Fruit fly (Drosophila melanogaster) whole organism, pupa: ENCODE results near the gene CG11583.

Source experiments
- CG10348 ChIP-seq: fragments of 200-800 bp; sonication (Bioruptor generic); IDR thresholded peaks from 2 replicates; pipeline ENCODE4 v1.3.6; 2022; ENCODE audit warnings: missing biosample characterization, missing genetic modification characterization
- CG12605 ChIP-seq: fragments of 200-800 bp; sonication (Bioruptor generic); IDR thresholded peaks from 2 replicates; pipeline ENCODE4 v1.3.6; 2022; ENCODE audit warnings: missing biosample characterization, missing genetic modification characterization
- CG13204 ChIP-seq: fragments of 200-800 bp; sonication (Bioruptor generic); optimal IDR thresholded peaks from 2 replicates; lab custom pipeline; 2018; ENCODE audit warnings: missing biosample characterization, mild to moderate bottlenecking, missing genetic modification characterization, moderate library complexity
- CG14655 ChIP-seq: fragments of 200-800 bp; sonication (Bioruptor generic); optimal IDR thresholded peaks from 3 replicates; lab custom pipeline; 2017; ENCODE audit warnings: mild to moderate bottlenecking, missing biosample characterization, missing genetic modification reagents, missing genetic modification characterization
- CG15710 ChIP-seq: fragments of 200-800 bp; sonication (Bioruptor generic); optimal IDR thresholded peaks from 2 replicates; lab custom pipeline; 2018; ENCODE audit warnings: missing biosample characterization, mild to moderate bottlenecking, missing genetic modification characterization, moderate library complexity
- CG17806 ChIP-seq: fragments of 200-800 bp; sonication (Bioruptor generic); optimal IDR thresholded peaks from 2 replicates; lab custom pipeline; 2018; ENCODE audit warnings: missing biosample characterization, mild to moderate bottlenecking, missing genetic modification characterization, moderate library complexity
- CG32121 ChIP-seq: fragments of 200-800 bp; sonication (Bioruptor generic); IDR thresholded peaks from 2 replicates; pipeline ENCODE4 v1.3.6; 2022; ENCODE audit warnings: missing biosample characterization, missing genetic modification characterization
- CG34367 ChIP-seq: fragments of 200-800 bp; sonication (Bioruptor generic); optimal IDR thresholded peaks from 2 replicates; lab custom pipeline; 2018; ENCODE audit warnings: missing biosample characterization, mild to moderate bottlenecking, missing genetic modification characterization
- CG4496 ChIP-seq: fragments of 200-800 bp; sonication (Bioruptor generic); IDR thresholded peaks from 3 replicates; pipeline ENCODE4 v1.3.6; 2022; ENCODE audit warnings: missing biosample characterization, missing genetic modification characterization
- CG8159 ChIP-seq: fragments of 200-800 bp; sonication (Bioruptor generic); optimal IDR thresholded peaks from 3 replicates; lab custom pipeline; 2018; ENCODE audit warnings: missing biosample characterization, mild to moderate bottlenecking, missing genetic modification characterization, moderate library complexity
- CG8301 ChIP-seq: fragments of 200-800 bp; sonication (Bioruptor generic); optimal IDR thresholded peaks from 2 replicates; lab custom pipeline; 2018; ENCODE audit warnings: missing biosample characterization, mild to moderate bottlenecking, missing genetic modification characterization
- CG9948 ChIP-seq: fragments of 200-800 bp; sonication (Bioruptor generic); optimal IDR thresholded peaks from 2 replicates; lab custom pipeline; 2018; ENCODE audit warnings: missing biosample characterization, mild to moderate bottlenecking, missing genetic modification characterization, moderate library complexity
- D1 ChIP-seq: fragments of 200-800 bp; sonication (Bioruptor generic); optimal IDR thresholded peaks from 2 replicates; lab custom pipeline; 2018; ENCODE audit warnings: missing biosample characterization, mild to moderate bottlenecking, missing genetic modification characterization, moderate library complexity
- EcR ChIP-seq: fragments of 200-800 bp; sonication (Bioruptor generic); optimal IDR thresholded peaks from 3 replicates; lab custom pipeline; 2019; ENCODE audit warnings: missing biosample characterization, missing genetic modification characterization, mild to moderate bottlenecking, moderate library complexity, missing genetic modification reagents
- Ets98B ChIP-seq: fragments of 200-800 bp; sonication (Bioruptor generic); IDR thresholded peaks from 2 replicates; pipeline ENCODE4 v1.3.6; 2022; ENCODE audit warnings: missing biosample characterization, missing genetic modification characterization
- Pif1A ChIP-seq: fragments of 200-800 bp; sonication (Bioruptor generic); optimal IDR thresholded peaks from 3 replicates; lab custom pipeline; 2016; ENCODE audit warnings: missing biosample characterization, missing genetic modification characterization
- Pif1B ChIP-seq: fragments of 200-800 bp; sonication (Bioruptor generic); optimal IDR thresholded peaks from 3 replicates; lab custom pipeline; 2016; ENCODE audit warnings: missing biosample characterization, missing genetic modification characterization
- Snoo ChIP-seq: fragments of 200-800 bp; sonication (Bioruptor generic); optimal IDR thresholded peaks from 3 replicates; lab custom pipeline; 2017; ENCODE audit warnings: missing biosample characterization, mild to moderate bottlenecking, missing genetic modification characterization, inconsistent platforms
- fd96Ca ChIP-seq: fragments of 200-800 bp; sonication (Bioruptor generic); IDR thresholded peaks from 3 replicates; pipeline ENCODE4 v1.3.6; 2022; ENCODE audit warnings: missing biosample characterization, missing genetic modification characterization
- gl ChIP-seq: fragments of 200-800 bp; sonication (Bioruptor generic); optimal IDR thresholded peaks from 2 replicates; lab custom pipeline; 2018; ENCODE audit warnings: missing biosample characterization, mild to moderate bottlenecking, missing genetic modification characterization
- rn ChIP-seq: fragments of 200-800 bp; sonication (Bioruptor generic); IDR thresholded peaks from 2 replicates; pipeline ENCODE4 v1.3.6; 2022; ENCODE audit warnings: missing biosample characterization, missing genetic modification characterization

CG11583 gene

DNA sequence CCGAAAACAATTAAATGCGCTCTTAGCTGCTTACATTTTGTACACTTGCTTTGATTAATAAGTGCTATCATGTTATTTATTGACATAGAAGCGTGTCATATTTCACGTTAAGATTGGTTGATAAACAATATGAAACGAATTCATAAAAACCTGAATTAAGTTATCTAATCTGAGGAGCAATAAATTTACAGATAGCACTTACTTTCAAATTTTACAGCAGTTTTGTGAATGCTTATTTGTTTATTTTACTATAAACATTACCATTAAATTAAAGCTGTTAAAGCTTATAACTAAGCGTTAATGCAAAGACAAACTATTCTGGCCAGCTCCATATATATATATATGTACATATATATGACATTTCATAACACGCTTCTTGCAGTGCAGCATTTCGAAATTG lies 19.5 kb upstream of the CG11583 start:
- TF ChIP-seq CG32121 (GFP tag; lab: Robert Waterston, UW) (no peak), CG15710 (tag; lab: Kevin White, UChicago) (no peak), CG8301 (tag; lab: Kevin White, UChicago) (no peak), Ets98B (GFP tag; lab: Robert Waterston, UW) (0 out of 2 replicates have a peak, but pooled peaks have one; percentile 18), CG9948 (tag; lab: Kevin White, UChicago) (no peak)
- TF ChIP-seq, all 21 proteins: peak for 1

DNA sequence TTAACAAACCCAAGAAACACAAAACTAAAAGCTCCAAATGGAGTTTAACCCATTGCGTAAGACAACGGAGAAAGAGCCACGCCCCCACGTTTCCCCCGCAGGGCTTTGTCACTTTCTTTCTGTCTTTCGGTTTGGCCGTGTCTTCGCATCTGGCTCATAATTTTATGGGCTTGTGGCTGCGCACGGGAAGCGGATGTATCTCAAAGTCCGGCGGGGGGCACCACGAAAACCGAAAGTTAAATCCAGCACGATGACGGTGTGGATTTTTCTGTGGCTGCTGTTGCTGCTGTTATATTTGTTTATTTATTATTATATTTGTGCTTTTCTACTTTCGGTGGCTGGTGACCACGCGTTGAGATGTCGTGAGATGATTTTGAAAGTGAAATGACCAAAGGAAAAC lies 14.1 kb upstream of the CG11583 start:
- TF ChIP-seq gl (tag; lab: Kevin White, UChicago) (no peak), Pif1B (GFP tag; lab: Kevin White, UChicago) (no peak), CG8159 (tag; lab: Kevin White, UChicago) (no peak), CG10348 (no peak), rn (GFP tag; lab: Robert Waterston, UW) (no peak), CG15710 (tag; lab: Kevin White, UChicago) (no peak), CG14655 (no peak), CG12605 (GFP tag; lab: Robert Waterston, UW) (no peak), Snoo (tag; lab: Kevin White, UChicago) (no peak), CG8301 (tag; lab: Kevin White, UChicago) (no peak)

DNA sequence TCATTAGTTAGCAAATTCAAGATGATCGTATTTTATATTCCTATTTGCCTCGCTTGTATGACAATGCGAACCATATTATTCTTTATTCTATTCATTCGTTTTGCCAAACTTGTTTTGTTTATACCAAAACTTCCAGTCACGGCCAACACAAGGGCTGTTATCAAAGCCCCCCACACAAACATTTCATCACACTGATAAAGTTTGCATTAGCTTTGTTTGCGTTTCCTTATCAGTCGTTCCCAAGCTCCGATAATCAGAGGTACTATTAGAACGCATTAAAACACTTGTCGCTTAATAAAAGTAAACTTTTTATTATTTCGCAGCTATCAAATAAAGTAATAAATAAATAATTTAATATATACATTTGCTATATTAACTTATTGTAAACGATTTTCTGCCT lies 11.1 kb upstream of the CG11583 start:
- no peak for TF ChIP-seq CG9948 (tag; lab: Kevin White, UChicago)
- TF ChIP-seq CG13204 = no peak
- TF ChIP-seq CG4496 (GFP tag; lab: Robert Waterston, UW) = no peak
- no peak for TF ChIP-seq gl (tag; lab: Kevin White, UChicago)
- no peak for TF ChIP-seq rn (GFP tag; lab: Robert Waterston, UW)
- no peak for TF ChIP-seq Pif1A (GFP tag; lab: Kevin White, UChicago)
- no peak for TF ChIP-seq CG15710 (tag; lab: Kevin White, UChicago)
- TF ChIP-seq CG8159 (tag; lab: Kevin White, UChicago) = no peak
- TF ChIP-seq CG12605 (GFP tag; lab: Robert Waterston, UW) = no peak
- TF ChIP-seq D1 = no peak
- no peak for TF ChIP-seq CG17806 (tag; lab: Kevin White, UChicago)
- TF ChIP-seq CG34367 = no peak
- TF ChIP-seq Snoo (tag; lab: Kevin White, UChicago) = no peak

DNA sequence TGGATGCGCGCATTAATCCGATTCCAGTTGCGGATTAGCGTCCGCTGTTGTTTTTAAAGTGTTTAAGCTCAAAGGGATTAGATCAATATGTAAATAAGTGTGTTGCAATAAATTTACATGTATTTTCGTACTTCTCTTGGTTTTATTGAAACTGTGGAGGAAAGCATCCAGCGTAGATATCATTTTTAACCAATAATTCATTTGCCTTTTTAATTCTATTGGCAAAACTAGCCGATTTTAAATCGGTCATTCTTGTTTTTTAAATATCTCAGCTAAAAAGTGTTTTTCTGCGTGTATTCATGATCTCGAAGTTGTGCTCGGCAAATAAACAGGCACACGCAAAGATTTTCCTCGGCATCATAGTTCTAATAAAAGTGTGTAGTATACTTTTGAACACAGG lies 10.7 kb upstream of the CG11583 start:
- 0 out of 3 replicates have a peak, but pooled peaks have one; percentile 12 for TF ChIP-seq CG4496 (GFP tag; lab: Robert Waterston, UW)
- no peak for TF ChIP-seq CG10348

DNA sequence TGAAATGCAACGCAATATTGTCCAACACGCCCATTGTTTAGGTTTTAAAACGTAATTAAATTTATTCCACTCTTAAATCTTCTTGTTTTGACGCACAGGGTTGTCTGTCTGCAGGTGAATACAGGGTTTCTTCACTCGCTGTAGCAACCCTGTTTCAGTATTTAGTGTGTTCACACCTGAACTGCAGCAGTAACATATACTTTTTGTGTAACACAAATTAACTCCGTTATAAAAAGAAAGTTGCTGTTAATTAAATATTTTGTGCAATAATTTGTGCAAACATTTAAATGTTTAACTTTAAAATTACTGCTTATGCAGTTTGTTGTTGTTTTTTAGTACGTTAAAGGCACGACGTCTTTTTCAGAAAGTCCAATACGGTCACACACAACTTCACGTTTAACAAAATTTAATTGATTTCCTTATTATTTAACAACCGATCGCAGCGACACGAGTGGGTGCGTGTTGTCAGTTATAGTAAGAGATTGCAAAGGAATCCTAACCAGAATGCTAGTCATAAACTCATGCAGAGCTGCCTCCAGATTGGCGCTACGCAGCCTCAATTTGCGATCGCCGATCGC lies 9.6 kb upstream of the CG11583 start, which contains the start of the genes CG15012 and Fdx2:
Gene CG15012, minus strand, starts transcription at position 127 of the 578 bp plus-strand sequence.
Gene Fdx2, plus strand, starts transcription at position 363 of the 578 bp plus-strand sequence.
- no peak for TF ChIP-seq EcR (GFP tag; lab: Kevin White, UChicago)
- TF ChIP-seq CG15710 (tag; lab: Kevin White, UChicago) = peak; percentile 16
- no peak for TF ChIP-seq rn (GFP tag; lab: Robert Waterston, UW)
- TF ChIP-seq CG17806 (tag; lab: Kevin White, UChicago) = peak; percentile 7
- no peak for TF ChIP-seq CG9948 (tag; lab: Kevin White, UChicago)

DNA sequence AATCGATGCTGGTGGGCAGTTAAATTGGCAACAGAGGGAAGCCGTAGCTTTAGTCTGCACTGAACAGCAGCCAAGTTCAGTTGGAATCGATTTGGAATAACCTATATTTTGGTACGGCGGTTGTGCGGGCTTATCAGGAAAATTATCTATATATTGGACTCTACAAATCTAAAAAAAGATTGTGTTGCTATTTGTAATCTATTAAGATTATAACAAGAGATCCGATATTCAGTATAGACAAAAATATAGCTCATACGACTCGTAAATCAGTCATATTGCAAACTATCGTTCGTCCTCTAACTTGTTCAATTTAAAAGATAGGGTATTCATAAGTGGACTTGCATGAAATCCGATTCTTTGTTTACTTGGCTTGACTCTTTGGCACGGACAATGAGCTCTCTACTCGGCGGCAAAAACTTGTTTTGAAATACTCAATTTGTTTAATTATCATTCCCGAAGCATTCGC lies 6.0 kb upstream of the CG11583 start, which contains the start of gene Hexo1:
Gene Hexo1, plus strand, starts transcription at position 51 of the 466 bp plus-strand sequence.
- peak; percentile 68 for TF ChIP-seq CG8159 (tag; lab: Kevin White, UChicago)
- peak; percentile 53 for TF ChIP-seq CG34367
- peak; percentile 65 for TF ChIP-seq CG15710 (tag; lab: Kevin White, UChicago)
- 0 out of 3 replicates have a peak, but pooled peaks have one; percentile 30 for TF ChIP-seq CG4496 (GFP tag; lab: Robert Waterston, UW)
- peak; percentile 52 for TF ChIP-seq Ets98B (GFP tag; lab: Robert Waterston, UW)
- peak; percentile 40 for TF ChIP-seq gl (tag; lab: Kevin White, UChicago)
- TF ChIP-seq rn (GFP tag; lab: Robert Waterston, UW) = no peak
- TF ChIP-seq CG8301 (tag; lab: Kevin White, UChicago) = peak; percentile 55
- peak; percentile 49 for TF ChIP-seq CG17806 (tag; lab: Kevin White, UChicago)
- peak; percentile 95 for TF ChIP-seq EcR (GFP tag; lab: Kevin White, UChicago)
- TF ChIP-seq D1 = no peak
- peak; percentile 38; the same call in 1 of the 2 replicates for TF ChIP-seq CG32121 (GFP tag; lab: Robert Waterston, UW)
- TF ChIP-seq Pif1A (GFP tag; lab: Kevin White, UChicago) = no peak
- no peak for TF ChIP-seq CG14655
- no peak for TF ChIP-seq CG13204
- peak; percentile 65 for TF ChIP-seq Snoo (tag; lab: Kevin White, UChicago)
- TF ChIP-seq CG10348 = no peak
- peak; percentile 58; the same call in 1 of the 2 replicates for TF ChIP-seq CG12605 (GFP tag; lab: Robert Waterston, UW)
- TF ChIP-seq Pif1B (GFP tag; lab: Kevin White, UChicago) = no peak
- peak; percentile 44 for TF ChIP-seq CG9948 (tag; lab: Kevin White, UChicago)
- no peak for TF ChIP-seq fd96Ca (GFP tag; lab: Robert Waterston, UW)
